Fruit fly (Drosophila melanogaster): ENCODE data around the gene CG31191.

DNA sequence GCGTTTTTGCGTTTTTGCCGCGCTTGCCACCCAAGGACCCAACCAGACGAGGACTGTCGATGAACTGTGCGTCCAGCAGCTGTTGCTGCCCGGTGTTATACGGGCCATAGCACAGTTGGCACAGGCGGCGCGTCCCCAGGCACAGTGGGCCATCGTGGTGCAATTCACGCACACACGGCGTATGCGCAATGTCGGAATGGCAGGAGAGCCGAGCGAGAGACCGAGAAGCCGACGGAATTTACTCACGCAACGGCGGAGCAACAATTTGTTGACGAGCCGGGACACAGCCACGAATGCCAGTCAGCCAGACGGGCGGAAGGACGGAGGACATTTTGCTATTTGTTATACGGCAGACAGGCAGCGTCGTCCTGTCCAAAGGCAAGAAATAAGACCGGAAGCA, at the start of gene CG31191:
- no peak for TF ChIP-seq bab1 (GFP tag; optimal IDR thresholded peaks at IDR 0.05)
- no peak for TF ChIP-seq kay (GFP tag; ENCODE audit: borderline replicate concordance)
- no peak for TF ChIP-seq Mnt (GFP tag; optimal IDR thresholded peaks at IDR 0.05)
- TF ChIP-seq CG11617 (GFP tag; optimal IDR thresholded peaks at IDR 0.05): no peak
- TF ChIP-seq cnc (optimal IDR thresholded peaks at IDR 0.05): no peak
- TF ChIP-seq pad (GFP tag; optimal IDR thresholded peaks at IDR 0.05): no peak
- TF ChIP-seq Crg-1 (GFP tag; optimal IDR thresholded peaks at IDR 0.05): no peak
- TF ChIP-seq CG12768 (GFP tag; optimal IDR thresholded peaks at IDR 0.05): no peak
- no peak for TF ChIP-seq tj (GFP tag; optimal IDR thresholded peaks at IDR 0.05)
- TF ChIP-seq CG1620 (GFP tag; optimal IDR thresholded peaks at IDR 0.05): no peak
- TF ChIP-seq Hr96 (GFP tag; optimal IDR thresholded peaks at IDR 0.05): no peak
- TF ChIP-seq CG14711 (tag; optimal IDR thresholded peaks at IDR 0.05): no peak
- no peak for TF ChIP-seq Clk (GFP tag; optimal IDR thresholded peaks at IDR 0.05)
